Worm (Caenorhabditis elegans) whole organism, L4 larva: ENCODE measurements around the gene idpp-9.

Experiments used
- aha-1 ChIP-seq: fragments of 150-350 bp; peaks from one replicate; lab custom pipeline; 2014; ENCODE audit warnings: missing biosample characterization, missing genetic modification characterization
- ces-1 ChIP-seq: fragments of 150-350 bp; sonication (generic microtip); optimal IDR thresholded peaks from 4 replicates; lab custom pipeline; 2014; ENCODE audit warnings: missing biosample characterization, missing genetic modification reagents, missing genetic modification characterization
- dve-1 ChIP-seq: sonication (generic microtip); optimal IDR thresholded peaks from 2 replicates; lab custom pipeline; 2017; ENCODE audit warnings: antibody characterized with exemption, mild to moderate bottlenecking, missing genetic modification characterization, missing compliant biosample characterization; ENCODE audit not compliant: insufficient read depth
- nhr-41 ChIP-seq: fragments of 200-800 bp; sonication (Bioruptor generic); IDR thresholded peaks from 2 replicates; pipeline ENCODE4 v1.3.6; 2022; ENCODE audit warnings: missing genetic modification reagents, missing genetic modification characterization, missing compliant biosample characterization
- nhr-76 ChIP-seq: fragments of 150-350 bp; optimal IDR thresholded peaks from 2 replicates; lab custom pipeline; 2014; ENCODE audit warnings: missing biosample characterization, missing genetic modification characterization
- ztf-11 ChIP-seq: fragments of 150-350 bp; optimal IDR thresholded peaks from 2 replicates; lab custom pipeline; 2014; ENCODE audit warnings: missing biosample characterization, missing genetic modification characterization

DNA sequence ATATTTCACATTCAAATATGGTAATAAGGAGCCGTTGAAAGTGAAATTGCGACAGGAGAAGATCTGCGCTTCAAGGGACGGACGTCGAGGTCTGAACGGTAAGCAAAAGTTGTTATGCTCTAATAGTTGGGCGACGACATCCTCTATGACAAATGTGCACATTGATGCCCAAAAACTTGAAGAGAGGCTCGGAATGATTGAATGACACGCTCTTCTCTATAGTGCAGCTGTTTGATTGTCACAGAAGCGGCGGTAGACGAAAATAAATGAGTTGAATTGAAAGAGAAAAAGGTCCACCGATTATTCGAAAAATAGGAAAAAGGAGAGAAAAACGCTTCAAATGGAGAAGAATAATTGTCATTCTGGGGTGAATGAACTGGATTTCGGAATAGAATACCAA is 43.6 kb upstream of the idpp-9 start:
- TF ChIP-seq nhr-41 (GFP tag; lab: Robert Waterston, UW) = no peak
- no peak for TF ChIP-seq nhr-76 (tag; lab: Kevin White, UChicago)
- TF ChIP-seq ztf-11 (tag; lab: Kevin White, UChicago) = no peak
- TF ChIP-seq dve-1 (tag; lab: Kevin White, UChicago) = no peak
- TF ChIP-seq ces-1 = no peak
- TF ChIP-seq aha-1 (tag; lab: Kevin White, UChicago) = peak; percentile 59
